Worm (Caenorhabditis elegans): ENCODE measurements around the gene Y54G2A.38.

DNA sequence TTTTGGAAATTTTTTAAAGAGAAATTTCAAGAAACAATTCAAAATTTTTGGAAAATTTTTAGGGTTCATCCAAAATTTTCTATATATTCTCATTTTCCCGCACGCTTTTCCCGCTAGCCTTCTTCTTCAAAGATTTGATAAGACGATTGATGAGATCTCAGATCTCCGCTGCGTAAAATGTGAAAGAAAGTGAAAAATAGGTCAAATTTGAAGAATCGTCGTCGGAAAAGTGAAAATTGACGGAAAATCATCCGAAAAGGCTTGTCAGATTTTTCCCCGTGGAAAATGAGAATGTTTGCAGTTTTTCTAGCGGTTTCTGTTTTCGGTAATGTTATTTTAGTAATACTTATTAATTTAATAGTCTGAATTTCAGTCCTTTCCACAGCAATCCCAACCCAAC lies 49.9 kb downstream of the Y54G2A.38 start, which contains the start of gene Y54G2A.76:
- no peak for TF ChIP-seq mdl-1 (tag; optimal IDR thresholded peaks at IDR 0.05)
- TF ChIP-seq ztf-4 (tag; optimal IDR thresholded peaks at IDR 0.05): no peak
- no peak for TF ChIP-seq elt-3 (tag; optimal IDR thresholded peaks at IDR 0.05)
- TF ChIP-seq grh-1 (GFP tag; IDR thresholded peaks at IDR 0.05): no peak
- TF ChIP-seq ceh-63 (GFP tag; optimal IDR thresholded peaks at IDR 0.05): no peak
- TF ChIP-seq pag-3 (tag; optimal IDR thresholded peaks at IDR 0.05; ENCODE audit: borderline replicate concordance, insufficient read depth): no peak
- TF ChIP-seq fkh-10 (GFP tag; optimal IDR thresholded peaks at IDR 0.05): no peak
- no peak for TF ChIP-seq nhr-84 (tag; optimal IDR thresholded peaks at IDR 0.05)
- no peak for TF ChIP-seq nhr-237 (tag; optimal IDR thresholded peaks at IDR 0.05)
- TF ChIP-seq ama-1 (optimal IDR thresholded peaks at IDR 0.05): no peak
- no peak for TF ChIP-seq skn-1 (tag; optimal IDR thresholded peaks at IDR 0.05)
- TF ChIP-seq F16B12.6 (tag; optimal IDR thresholded peaks at IDR 0.05): no peak
- TF ChIP-seq aly-2 (tag; optimal IDR thresholded peaks at IDR 0.05): no peak
- TF ChIP-seq egl-27 (tag; optimal IDR thresholded peaks at IDR 0.05): no peak

Data from whole organism, L1 larva.